Fruit fly (Drosophila melanogaster): ENCODE data around the gene bark.

DNA sequence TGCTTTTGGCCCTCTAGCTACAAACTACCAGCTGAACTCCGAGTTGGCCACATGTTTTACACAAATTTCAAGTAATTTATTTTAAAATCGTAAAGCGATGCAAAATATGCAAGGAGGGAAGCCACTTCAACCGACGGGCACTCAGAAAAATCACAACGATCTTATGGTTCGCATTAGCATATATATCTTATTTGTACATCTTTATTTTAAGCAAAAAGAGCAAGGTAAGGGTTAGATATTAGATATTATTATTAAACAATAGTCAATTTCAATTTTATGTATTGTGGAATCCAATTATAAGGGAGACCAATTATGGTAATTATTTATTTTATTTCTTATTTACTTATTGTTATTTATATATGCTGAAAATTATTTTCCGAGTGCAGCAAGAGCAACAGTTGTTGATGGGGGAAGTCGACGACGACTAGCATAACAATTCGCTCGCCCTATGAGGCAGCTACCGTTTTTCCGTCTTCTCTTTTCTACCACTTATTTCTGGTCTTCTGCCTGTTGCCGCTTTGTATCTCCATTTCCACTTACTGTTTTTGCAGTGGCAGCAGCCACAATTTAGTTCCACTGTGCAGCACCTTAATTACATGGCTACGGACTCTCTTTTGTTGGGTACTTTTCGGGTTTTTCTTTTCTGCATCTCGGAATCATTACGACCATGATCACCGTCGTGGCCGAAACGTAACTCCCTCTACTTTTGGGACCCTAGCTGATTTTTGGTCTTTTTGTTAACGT is 17.1 kb upstream of the bark start:
- TF ChIP-seq CG8478 (optimal IDR thresholded peaks at IDR 0.05) = no peak
- TF ChIP-seq usp (GFP tag; optimal IDR thresholded peaks at IDR 0.05) = no peak
- TF ChIP-seq pan (optimal IDR thresholded peaks at IDR 0.05) = no peak
- TF ChIP-seq psq (optimal IDR thresholded peaks at IDR 0.05) = no peak
